Worm (Caenorhabditis elegans): Measurements from ENCODE around the gene F21G4.3.
A peak's percentile ranks its signal among the peaks of the same experiment; 100 is the strongest.

The F21G4.3 gene

ce11 chrX:9851745-9852330 is 43.1 kb upstream of the F21G4.3 start, which contains the start of gene lec-7 (continued):
- no peak for TF ChIP-seq ama-1 (optimal IDR thresholded peaks at IDR 0.05)
- no peak for TF ChIP-seq nhr-11 (tag; optimal IDR thresholded peaks at IDR 0.05)
- no peak for TF ChIP-seq ceh-16 (tag; optimal IDR thresholded peaks at IDR 0.05)
- TF ChIP-seq lin-39 (tag; optimal IDR thresholded peaks at IDR 0.05): no peak

DNA sequence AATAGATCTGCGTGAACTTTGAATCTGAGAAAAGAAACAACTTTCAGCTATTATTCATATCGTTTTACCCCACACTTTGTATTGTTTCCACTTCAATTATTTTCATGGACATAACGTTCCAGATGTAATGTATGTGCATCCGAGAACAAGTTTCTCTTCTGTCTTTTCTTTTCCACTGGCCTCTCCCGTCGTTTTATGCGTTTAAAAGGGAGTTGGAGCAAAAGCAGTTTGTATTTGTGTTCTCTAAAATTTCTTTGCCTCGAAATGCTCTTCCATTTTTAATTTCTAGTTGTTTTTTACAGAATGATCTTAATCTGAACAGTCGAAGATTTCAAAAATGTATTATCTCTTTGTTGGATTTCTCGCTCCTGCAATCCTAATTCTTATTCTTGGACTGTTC is 38.3 kb upstream of the F21G4.3 start, which contains the start of gene R07B1.11:
Gene R07B1.11, plus strand, starts transcription at position 301 of the 400 bp plus-strand sequence.
- TF ChIP-seq tbx-2 (tag; optimal IDR thresholded peaks at IDR 0.05) (no peak), nhr-237 (tag; optimal IDR thresholded peaks at IDR 0.05) (no peak), nhr-23 (tag; optimal IDR thresholded peaks at IDR 0.05) (no peak), nhr-67 (tag; optimal IDR thresholded peaks at IDR 0.05) (no peak), mml-1 (tag; optimal IDR thresholded peaks at IDR 0.05) (no peak), aly-2 (tag; optimal IDR thresholded peaks at IDR 0.05) (no peak), ama-1 (optimal IDR thresholded peaks at IDR 0.05) (no peak), fos-1 (tag; optimal IDR thresholded peaks at IDR 0.05) (no peak), ZK546.5 (tag; optimal IDR thresholded peaks at IDR 0.05) (no peak), pqm-1 (tag; optimal IDR thresholded peaks at IDR 0.05) (no peak), elt-3 (tag; optimal IDR thresholded peaks at IDR 0.05) (no peak), egl-27 (tag; optimal IDR thresholded peaks at IDR 0.05) (no peak)

DNA sequence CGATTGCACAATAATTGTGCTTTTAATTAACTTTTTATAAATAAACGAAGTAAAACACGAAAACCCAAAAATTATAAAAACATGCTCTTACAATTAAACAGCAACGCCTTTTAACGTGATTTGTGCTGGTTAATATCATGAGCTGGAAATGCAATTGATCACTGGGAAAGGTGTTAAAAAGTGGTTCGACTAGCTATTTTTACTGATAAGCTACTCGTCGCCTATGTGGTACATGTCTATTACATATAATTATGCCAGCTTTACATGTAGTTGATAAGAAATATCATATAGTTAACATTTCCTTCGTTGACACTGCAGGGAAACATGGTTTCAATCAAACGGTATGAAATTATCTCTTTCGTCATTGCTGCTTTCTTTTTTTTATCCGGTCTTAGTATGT is 36.9 kb upstream of the F21G4.3 start, which contains the start of gene scav-5:
Gene scav-5, plus strand, starts transcription at position 297 of the 400 bp plus-strand sequence.
- peak; percentile 91 for TF ChIP-seq elt-2 (tag; optimal IDR thresholded peaks at IDR 0.05)
- peak; percentile 92 for TF ChIP-seq pqm-1 (tag; optimal IDR thresholded peaks at IDR 0.05)
- peak; percentile 3 for TF ChIP-seq pha-4 (tag; optimal IDR thresholded peaks at IDR 0.05)
- no peak for TF ChIP-seq lin-39 (tag; optimal IDR thresholded peaks at IDR 0.05)

ce11 chrX:9862916-9863624 is 31.9 kb upstream of the F21G4.3 start, which contains the start of the genes gst-36 and R07B1.5:
gst-36 (minus strand) TSS chrX:9862960.
R07B1.5 (plus strand) TSS chrX:9863580.
- TF ChIP-seq nhr-67 (tag; optimal IDR thresholded peaks at IDR 0.05) (no peak), nhr-12 (tag; optimal IDR thresholded peaks at IDR 0.05) (no peak), lsy-12 (tag; optimal IDR thresholded peaks at IDR 0.05) (no peak), pqm-1 (tag; optimal IDR thresholded peaks at IDR 0.05) (peak; percentile 47), ztf-11 (tag; optimal IDR thresholded peaks at IDR 0.05) (no peak), pha-4 (tag; optimal IDR thresholded peaks at IDR 0.05) (peak; percentile 47), ama-1 (optimal IDR thresholded peaks at IDR 0.05) (no peak), ceh-16 (tag; optimal IDR thresholded peaks at IDR 0.05) (no peak), fos-1 (tag; optimal IDR thresholded peaks at IDR 0.05) (peak; percentile 0), nhr-25 (tag; optimal IDR thresholded peaks at IDR 0.05) (no peak), R02D3.7 (tag; optimal IDR thresholded peaks at IDR 0.05) (no peak), nhr-28 (tag; optimal IDR thresholded peaks at IDR 0.05) (no peak), nhr-237 (tag; optimal IDR thresholded peaks at IDR 0.05) (no peak), zag-1 (tag; optimal IDR thresholded peaks at IDR 0.05) (no peak), aly-2 (tag; optimal IDR thresholded peaks at IDR 0.05) (no peak), ceh-9 (tag; optimal IDR thresholded peaks at IDR 0.05) (no peak), nhr-76 (tag; optimal IDR thresholded peaks at IDR 0.05) (no peak), ztf-4 (tag; optimal IDR thresholded peaks at IDR 0.05) (no peak), fkh-10 (GFP tag; optimal IDR thresholded peaks at IDR 0.05) (no peak), unc-62 (GFP tag; optimal IDR thresholded peaks at IDR 0.05) (no peak), skn-1 (tag; optimal IDR thresholded peaks at IDR 0.05) (no peak), fkh-2 (tag; optimal IDR thresholded peaks at IDR 0.05) (no peak), sea-2 (GFP tag; optimal IDR thresholded peaks at IDR 0.05) (no peak), elt-2 (tag; optimal IDR thresholded peaks at IDR 0.05) (peak; percentile 80)

- no peak for TF ChIP-seq zag-1 (tag; optimal IDR thresholded peaks at IDR 0.05)
- no peak for TF ChIP-seq sea-2 (GFP tag; optimal IDR thresholded peaks at IDR 0.05)
- TF ChIP-seq pha-4 (tag; optimal IDR thresholded peaks at IDR 0.05): no peak
- no peak for TF ChIP-seq nhr-77 (tag; optimal IDR thresholded peaks at IDR 0.05)
- TF ChIP-seq nhr-237 (tag; optimal IDR thresholded peaks at IDR 0.05): no peak
- TF ChIP-seq nhr-11 (tag; optimal IDR thresholded peaks at IDR 0.05): no peak
- no peak for TF ChIP-seq aly-2 (tag; optimal IDR thresholded peaks at IDR 0.05)
- no peak for TF ChIP-seq daf-12 (tag; optimal IDR thresholded peaks at IDR 0.05)
- no peak for TF ChIP-seq nfya-1 (tag; optimal IDR thresholded peaks at IDR 0.05; ENCODE audit: insufficient read depth)
- no peak for TF ChIP-seq nhr-25 (tag; optimal IDR thresholded peaks at IDR 0.05)
- no peak for TF ChIP-seq ceh-9 (tag; optimal IDR thresholded peaks at IDR 0.05)
- TF ChIP-seq elt-1 (tag; optimal IDR thresholded peaks at IDR 0.05): no peak
- TF ChIP-seq elt-2 (tag; optimal IDR thresholded peaks at IDR 0.05): no peak
- no peak for TF ChIP-seq nhr-76 (tag; optimal IDR thresholded peaks at IDR 0.05)
- no peak for TF ChIP-seq fos-1 (tag; optimal IDR thresholded peaks at IDR 0.05)
- TF ChIP-seq ama-1 (optimal IDR thresholded peaks at IDR 0.05): no peak
- no peak for TF ChIP-seq mdl-1 (tag; optimal IDR thresholded peaks at IDR 0.05)
- TF ChIP-seq mml-1 (tag; optimal IDR thresholded peaks at IDR 0.05): no peak
- TF ChIP-seq R02D3.7 (tag; optimal IDR thresholded peaks at IDR 0.05): no peak
These were observed 28.6 kb upstream of the F21G4.3 start, which contains the start of gene R07B1.6 for ce11 chrX:9866355-9866754. R07B1.6 (plus strand) TSS chrX:9866655.
